Fruit fly (Drosophila melanogaster) whole organism: ENCODE data around the gene CG13625.

Experiments
- CG8478 ChIP-seq: fragments of >200 bp; optimal IDR thresholded peaks from 2 replicates; lab custom pipeline; 2018; ENCODE audit warnings: inconsistent platforms
- EcR ChIP-seq, 2 experiments: fragments of >200 bp; optimal IDR thresholded peaks; 2 replicates each; lab custom pipeline; 2017; ENCODE audit warnings: missing biosample characterization in 2 of 2, missing genetic modification characterization in 2 of 2, missing genetic modification reagents in 2 of 2
- usp ChIP-seq: fragments of >200 bp; optimal IDR thresholded peaks from 2 replicates; lab custom pipeline; 2017; ENCODE audit warnings: missing biosample characterization, missing genetic modification characterization, mixed read lengths

DNA sequence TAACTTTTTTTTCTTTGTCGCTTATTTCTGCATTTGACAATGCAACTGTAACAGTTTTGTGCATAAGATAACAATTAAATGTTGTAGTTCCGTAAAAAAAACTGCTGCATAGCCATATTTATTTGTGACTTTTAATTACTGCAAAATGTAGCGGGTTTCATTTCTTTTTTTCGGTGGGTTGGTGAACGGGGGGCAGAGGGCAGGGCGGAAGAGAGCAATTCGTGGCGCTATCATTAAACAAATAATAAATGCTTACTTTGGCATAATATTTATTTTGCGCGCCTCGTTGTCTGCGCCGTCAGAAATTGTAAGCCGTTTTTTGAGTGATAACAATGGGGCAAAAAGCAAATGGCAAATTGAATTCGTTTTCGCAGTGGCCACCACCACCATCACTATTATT, 16.1 kb upstream of the CG13625 start:
- TF ChIP-seq EcR (GFP tag; optimal IDR thresholded peaks at IDR 0.05; lab: Kevin White, UChicago) (no peak), usp (no peak), CG8478 (lab: Kevin White, UChicago) (no peak)
